Worm (Caenorhabditis elegans) whole organism, young adult: ENCODE measurements around the gene K07F5.7.

Experiments used
- B0019.2 ChIP-seq: fragments of 200-800 bp; sonication (Bioruptor generic); conservative IDR thresholded peaks from 2 replicates; pipeline ENCODE4 v1.3.6; 2022; ENCODE audit warnings: missing genetic modification reagents, missing genetic modification characterization, missing compliant biosample characterization
- F39B2.1 ChIP-seq: fragments of 200-800 bp; sonication (Bioruptor generic); IDR thresholded peaks from 2 replicates; pipeline ENCODE4 v1.3.6; 2022; ENCODE audit warnings: missing genetic modification reagents, missing genetic modification characterization, missing compliant biosample characterization
- F52B5.7 ChIP-seq: sonication (generic microtip); optimal IDR thresholded peaks from 2 replicates; lab custom pipeline; 2016; ENCODE audit warnings: mild to moderate bottlenecking, missing genetic modification characterization, missing compliant biosample characterization
- K11D2.4 ChIP-seq: fragments of 200-800 bp; sonication (Bioruptor generic); IDR thresholded peaks from 2 replicates; pipeline ENCODE4 v1.3.6; 2022; ENCODE audit warnings: missing genetic modification reagents, missing genetic modification characterization, missing compliant biosample characterization
- T07F8.4 ChIP-seq: sonication (generic microtip); optimal IDR thresholded peaks from 2 replicates; lab custom pipeline; 2016; ENCODE audit warnings: mild to moderate bottlenecking, missing genetic modification characterization, moderate library complexity, missing compliant biosample characterization
- Y53F4B.3 ChIP-seq: fragments of 200-800 bp; sonication (Bioruptor generic); IDR thresholded peaks from 2 replicates; pipeline ENCODE4 v1.3.6; 2022; ENCODE audit warnings: missing genetic modification reagents, missing genetic modification characterization, missing compliant biosample characterization
- Y53G8AR.9 ChIP-seq: fragments of 200-800 bp; sonication (Bioruptor generic); conservative IDR thresholded peaks from 2 replicates; pipeline ENCODE4 v1.3.6; 2022; ENCODE audit warnings: missing genetic modification reagents, missing genetic modification characterization, missing compliant biosample characterization
- Y67H2A.10 ChIP-seq: fragments of 200-800 bp; sonication (Bioruptor generic); conservative IDR thresholded peaks from 2 replicates; pipeline ENCODE4 v1.3.6; 2022; ENCODE audit warnings: missing genetic modification reagents, missing genetic modification characterization, missing compliant biosample characterization
- Y95B8A.8 ChIP-seq: fragments of 200-800 bp; sonication (Bioruptor generic); IDR thresholded peaks from 2 replicates; pipeline ENCODE4 v1.3.6; 2022; ENCODE audit warnings: missing genetic modification reagents, missing genetic modification characterization, missing compliant biosample characterization
- akir-1 ChIP-seq: fragments of 200-800 bp; sonication (Bioruptor generic); optimal IDR thresholded peaks from 2 replicates; lab custom pipeline; 2018; ENCODE audit warnings: mild to moderate bottlenecking, missing genetic modification characterization, moderate library complexity, missing compliant biosample characterization
- aptf-2 ChIP-seq: fragments of 200-800 bp; sonication (Bioruptor generic); conservative IDR thresholded peaks from 2 replicates; pipeline ENCODE4 v1.3.6; 2022; ENCODE audit warnings: missing genetic modification reagents, missing genetic modification characterization, missing compliant biosample characterization
- aptf-3 ChIP-seq: fragments of 200-800 bp; sonication (Bioruptor generic); IDR thresholded peaks from 2 replicates; pipeline ENCODE4 v1.3.6; 2022; ENCODE audit warnings: missing genetic modification characterization, missing compliant biosample characterization
- atf-7 ChIP-seq: sonication (generic microtip); optimal IDR thresholded peaks from 2 replicates; lab custom pipeline; 2017; ENCODE audit warnings: mild to moderate bottlenecking, missing genetic modification characterization, missing compliant biosample characterization
- athp-1 ChIP-seq: sonication (generic microtip); optimal IDR thresholded peaks from 2 replicates; lab custom pipeline; 2017; ENCODE audit warnings: mild to moderate bottlenecking, missing genetic modification characterization, missing compliant biosample characterization
- attf-3 ChIP-seq: fragments of 200-800 bp; sonication (Bioruptor generic); conservative IDR thresholded peaks from 2 replicates; pipeline ENCODE4 v1.3.6; 2022; ENCODE audit warnings: missing genetic modification reagents, missing genetic modification characterization, missing compliant biosample characterization
- attf-5 ChIP-seq: fragments of 200-800 bp; sonication (Bioruptor generic); optimal IDR thresholded peaks from 2 replicates; lab custom pipeline; 2018; ENCODE audit warnings: mild to moderate bottlenecking, missing genetic modification characterization, missing compliant biosample characterization
- ceh-100 ChIP-seq: fragments of 200-800 bp; sonication (Bioruptor generic); IDR thresholded peaks from 2 replicates; pipeline ENCODE4 v1.3.6; 2022; ENCODE audit warnings: missing genetic modification reagents, missing genetic modification characterization, missing compliant biosample characterization
- ceh-27 ChIP-seq: fragments of 200-800 bp; sonication (Bioruptor generic); optimal IDR thresholded peaks from 2 replicates; lab custom pipeline; 2018; ENCODE audit warnings: mild to moderate bottlenecking, missing genetic modification characterization, moderate library complexity, missing compliant biosample characterization
- efl-1 ChIP-seq: fragments of 150-350 bp; optimal IDR thresholded peaks from 2 replicates; lab custom pipeline; 2014; ENCODE audit warnings: missing biosample characterization, missing genetic modification reagents, missing genetic modification characterization
- egl-18 ChIP-seq: fragments of 200-800 bp; sonication (Bioruptor generic); IDR thresholded peaks from 2 replicates; pipeline ENCODE4 v1.3.6; 2022; ENCODE audit warnings: missing genetic modification reagents, missing genetic modification characterization, missing compliant biosample characterization
- ets-4 ChIP-seq: fragments of 200-800 bp; sonication (Bioruptor generic); optimal IDR thresholded peaks from 2 replicates; lab custom pipeline; 2018; ENCODE audit warnings: mild to moderate bottlenecking, missing genetic modification characterization, missing compliant biosample characterization
- fkh-3 ChIP-seq: sonication (generic microtip); optimal IDR thresholded peaks from 2 replicates; lab custom pipeline; 2016; ENCODE audit warnings: mild to moderate bottlenecking, missing genetic modification characterization, missing compliant biosample characterization
- hlh-12 ChIP-seq: sonication (generic microtip); optimal IDR thresholded peaks from 2 replicates; lab custom pipeline; 2016; ENCODE audit warnings: missing genetic modification characterization, missing compliant biosample characterization
- let-607 ChIP-seq, 2 experiments: fragments of 200-800 bp in 1 of 2; sonication (Bioruptor generic) in 1 of 2; sonication (generic microtip) in 1 of 2; optimal IDR thresholded peaks; 2 replicates each; lab custom pipeline; 2016 to 2018; ENCODE audit warnings: mild to moderate bottlenecking in 2 of 2, missing compliant biosample characterization in 2 of 2, missing genetic modification characterization in 2 of 2, moderate library complexity in 2 of 2, missing genotype in 1 of 2
- lin-26 ChIP-seq: fragments of 200-800 bp; sonication (Bioruptor generic); IDR thresholded peaks from 2 replicates; pipeline ENCODE4 v1.3.6; 2022; ENCODE audit warnings: missing genetic modification reagents, missing genetic modification characterization, missing compliant biosample characterization
- lin-35 ChIP-seq, 3 experiments: fragments of 150-350 bp in 2 of 3; sonication (generic microtip) in 1 of 3; optimal IDR thresholded peaks; 2 replicates each; lab custom pipeline; 2014 to 2018; ENCODE audit warnings: missing biosample characterization in 3 of 3, missing genetic modification characterization in 3 of 3, missing genetic modification reagents in 3 of 3
- lsl-1 ChIP-seq: fragments of 200-800 bp; sonication (Bioruptor generic); optimal IDR thresholded peaks from 2 replicates; lab custom pipeline; 2018; ENCODE audit warnings: mild to moderate bottlenecking, missing genetic modification characterization, moderate library complexity, missing compliant biosample characterization
- mcd-1 ChIP-seq: fragments of 200-800 bp; sonication (Bioruptor generic); IDR thresholded peaks from 2 replicates; pipeline ENCODE4 v1.3.6; 2022; ENCODE audit warnings: missing genetic modification reagents, missing genetic modification characterization, missing compliant biosample characterization
- mxl-1 ChIP-seq: sonication (generic microtip); optimal IDR thresholded peaks from 2 replicates; lab custom pipeline; 2016; ENCODE audit warnings: missing genetic modification characterization, missing compliant biosample characterization
- nfya-2 ChIP-seq: fragments of 200-800 bp; sonication (Bioruptor generic); IDR thresholded peaks from 2 replicates; pipeline ENCODE4 v1.3.6; 2022; ENCODE audit warnings: missing genetic modification reagents, missing genetic modification characterization, missing compliant biosample characterization
- nhr-80 ChIP-seq: sonication (generic microtip); optimal IDR thresholded peaks from 2 replicates; lab custom pipeline; 2016; ENCODE audit warnings: missing genetic modification characterization, missing compliant biosample characterization
- nhr-90 ChIP-seq: sonication (generic microtip); optimal IDR thresholded peaks from 2 replicates; lab custom pipeline; 2016; ENCODE audit warnings: missing genotype, mild to moderate bottlenecking, missing genetic modification characterization, missing compliant biosample characterization
- pbrm-1 ChIP-seq: fragments of 200-800 bp; sonication (Bioruptor generic); IDR thresholded peaks from 2 replicates; pipeline ENCODE4 v1.3.6; 2022; ENCODE audit warnings: missing genetic modification reagents, missing genetic modification characterization, missing compliant biosample characterization
- repo-1 ChIP-seq: sonication (generic microtip); optimal IDR thresholded peaks from 2 replicates; lab custom pipeline; 2017; ENCODE audit warnings: mild to moderate bottlenecking, missing genetic modification characterization, missing compliant biosample characterization
- snpc-1.3 ChIP-seq: sonication (generic microtip); optimal IDR thresholded peaks from 2 replicates; lab custom pipeline; 2017; ENCODE audit warnings: missing genetic modification characterization, mild to moderate bottlenecking, missing compliant biosample characterization, antibody characterized with exemption, moderate library complexity, missing genotype, missing genetic modification reagents; ENCODE audit not compliant: insufficient read depth
- snpc-4 ChIP-seq, 5 experiments: fragments of 150-350 bp in 1 of 5; sonication (generic microtip) in 4 of 5; optimal IDR thresholded peaks; 2 replicates each; lab custom pipeline; 2014 to 2018; ENCODE audit warnings: missing genetic modification characterization in 5 of 5, missing biosample characterization in 3 of 5, antibody characterized with exemption in 2 of 5, mild to moderate bottlenecking in 2 of 5, missing compliant biosample characterization in 2 of 5, missing genotype in 2 of 5, moderate library complexity in 2 of 5, missing genetic modification reagents in 1 of 5
- tbx-9 ChIP-seq: sonication (generic microtip); optimal IDR thresholded peaks from 2 replicates; lab custom pipeline; 2016; ENCODE audit warnings: borderline replicate concordance, missing genetic modification characterization, inconsistent platforms, missing compliant biosample characterization
- xnd-1 ChIP-seq: sonication (generic microtip); optimal IDR thresholded peaks from 2 replicates; lab custom pipeline; 2016; ENCODE audit warnings: missing genotype, missing genetic modification reagents, missing genetic modification characterization, missing compliant biosample characterization
- ztf-3 ChIP-seq: fragments of 200-800 bp; sonication (Bioruptor generic); optimal IDR thresholded peaks from 2 replicates; lab custom pipeline; 2018; ENCODE audit warnings: mild to moderate bottlenecking, missing genetic modification characterization, missing compliant biosample characterization
- ztf-6 ChIP-seq: fragments of 200-800 bp; sonication (Bioruptor generic); IDR thresholded peaks from 2 replicates; pipeline ENCODE4 v1.3.6; 2022; ENCODE audit warnings: missing genetic modification reagents, missing genetic modification characterization, missing compliant biosample characterization

Gene K07F5.7

DNA sequence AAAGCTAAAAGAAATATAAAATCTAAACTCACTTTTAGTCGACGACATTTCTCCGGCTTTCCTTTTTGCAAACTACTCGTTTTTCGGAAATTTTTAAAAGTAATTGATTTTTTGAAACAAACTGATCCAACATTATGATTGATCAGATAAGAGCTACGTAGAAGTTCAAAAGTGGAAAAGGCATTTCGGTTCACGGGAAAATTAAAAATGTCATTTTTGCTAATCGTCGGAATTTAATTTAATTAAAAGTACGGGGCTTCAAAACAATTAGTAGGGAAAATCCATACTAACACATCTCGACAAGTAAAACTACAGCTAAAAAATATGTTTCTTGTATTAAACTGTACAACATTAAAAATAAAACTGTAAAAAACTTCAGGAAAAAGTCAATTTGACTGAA, 1.6 kb upstream of the K07F5.7 start, which contains the start of gene K07F5.8:
Gene K07F5.8 (minus strand): TSS at position 101 of the 400 bp plus-strand sequence.
- TF ChIP-seq hlh-12 (no peak), efl-1 (GFP tag; lab: Kevin White, UChicago) (no peak)

DNA sequence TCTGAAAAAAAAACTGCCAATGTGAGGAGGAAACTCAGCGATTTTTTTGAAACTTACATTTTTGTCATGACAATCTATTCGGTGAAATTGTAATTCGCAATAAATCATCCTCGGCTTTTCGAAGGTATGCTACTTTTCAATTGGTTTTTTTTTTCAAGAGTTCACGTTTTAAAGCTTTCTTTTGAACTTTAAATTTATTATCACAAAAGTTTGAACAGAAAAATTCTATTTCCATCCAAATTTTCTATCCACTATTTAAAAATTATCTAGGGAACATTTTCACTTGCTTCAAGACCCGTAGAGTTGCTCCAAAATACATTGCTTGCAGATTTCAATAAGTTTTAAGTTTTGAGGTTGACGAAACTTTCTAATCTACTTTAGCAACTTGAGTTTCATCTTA, 1.4 kb downstream of the K07F5.7 start, which contains the start of gene K07F5.6:
Gene K07F5.6 (minus strand): TSS at position 101 of the 400 bp plus-strand sequence.
- TF ChIP-seq mxl-1 (tag; lab: Kevin White, UChicago), result no peak
- no peak for TF ChIP-seq mcd-1 (GFP tag; lab: Robert Waterston, UW)
- TF ChIP-seq aptf-2 (GFP tag; lab: Robert Waterston, UW), result no peak
- no peak for TF ChIP-seq fkh-3 (tag; lab: Kevin White, UChicago)
- no peak for TF ChIP-seq Y53G8AR.9
- TF ChIP-seq Y95B8A.8, result no peak
- TF ChIP-seq F39B2.1, result no peak
- TF ChIP-seq K11D2.4 (GFP tag; lab: Robert Waterston, UW), result no peak
- TF ChIP-seq B0019.2, result no peak
- TF ChIP-seq attf-3, result no peak
- no peak for TF ChIP-seq T07F8.4
- TF ChIP-seq pbrm-1 (GFP tag; lab: Robert Waterston, UW), result no peak
- TF ChIP-seq, all 124 proteins: peak for 0

DNA sequence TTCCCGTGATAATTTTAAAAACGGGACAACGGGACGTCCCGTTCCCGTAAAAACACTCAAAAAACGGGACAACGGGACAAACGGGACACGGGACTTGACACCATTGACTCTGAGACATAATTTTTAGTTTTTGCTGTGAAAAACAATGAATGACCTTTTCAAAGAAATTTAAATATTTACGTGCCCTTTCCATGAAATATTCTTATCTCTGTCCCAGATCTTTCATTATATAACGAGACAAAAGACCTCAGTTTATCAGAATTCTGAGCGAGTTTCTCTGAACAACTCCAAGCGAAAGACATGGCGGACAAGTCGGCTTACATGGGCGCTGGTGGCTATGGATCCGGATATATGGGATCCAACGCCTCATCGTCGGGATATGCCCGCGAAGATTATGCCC, 4.2 kb downstream of the K07F5.7 start, which contains the start of gene nspd-2:
Gene nspd-2 (plus strand): TSS at position 301 of the 400 bp plus-strand sequence.
- TF ChIP-seq nhr-90, result no peak
- TF ChIP-seq ceh-100 (GFP tag; lab: Robert Waterston, UW), result no peak
- TF ChIP-seq nhr-80, result no peak
- TF ChIP-seq egl-18 (GFP tag; lab: Robert Waterston, UW), result no peak
- no peak for TF ChIP-seq repo-1 (tag; lab: Kevin White, UChicago)
- TF ChIP-seq xnd-1 (tag; lab: Kevin White, UChicago), result no peak
- no peak for TF ChIP-seq lsl-1 (GFP tag; lab: Kevin White, UChicago)
- no peak for TF ChIP-seq ceh-27 (GFP tag; lab: Kevin White, UChicago)
- TF ChIP-seq snpc-1.3 (tag; lab: Kevin White, UChicago), result no peak
- TF ChIP-seq atf-7 (tag; lab: Kevin White, UChicago), result no peak
- TF ChIP-seq ztf-3 (GFP tag; lab: Kevin White, UChicago), result no peak
- no peak for TF ChIP-seq let-607 (tag; optimal IDR thresholded peaks at IDR 0.05; lab: Kevin White, UChicago)
- no peak for TF ChIP-seq B0019.2
- no peak for TF ChIP-seq tbx-9 (tag; lab: Kevin White, UChicago)
- TF ChIP-seq ztf-6 (GFP tag; lab: Robert Waterston, UW), result no peak
- no peak for TF ChIP-seq nfya-2 (GFP tag; lab: Robert Waterston, UW)
- no peak for TF ChIP-seq ets-4 (GFP tag; lab: Kevin White, UChicago)
- no peak for TF ChIP-seq Y67H2A.10

DNA sequence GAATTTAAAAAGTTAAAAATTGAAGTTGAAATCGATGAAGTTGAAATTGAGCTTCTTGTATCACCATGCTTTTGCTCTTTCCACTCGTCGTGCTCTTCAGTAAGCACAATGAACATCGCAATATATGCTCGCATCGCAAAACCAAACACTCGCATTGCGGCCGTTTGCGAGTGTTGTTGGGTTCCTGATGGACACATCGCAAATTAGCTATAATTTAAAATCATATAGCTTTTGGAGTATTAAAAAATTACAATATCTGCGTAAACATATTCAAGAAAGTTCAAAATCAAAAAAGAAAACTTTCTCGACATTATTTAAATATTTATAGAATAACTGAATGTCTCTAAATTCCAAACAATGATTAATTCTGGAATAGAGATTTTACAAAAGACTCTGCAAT, 5.9 kb downstream of the K07F5.7 start, which contains the start of gene K07F5.17:
Gene K07F5.17 (plus strand): TSS at position 301 of the 400 bp plus-strand sequence.
- TF ChIP-seq athp-1 (tag; lab: Kevin White, UChicago), result no peak
- no peak for TF ChIP-seq snpc-4 (GFP tag; optimal IDR thresholded peaks at IDR 0.05; lab: Kevin White, UChicago)
- TF ChIP-seq snpc-4 (tag; optimal IDR thresholded peaks at IDR 0.05; lab: Kevin White, UChicago), result no peak
- no peak for TF ChIP-seq akir-1 (GFP tag; lab: Kevin White, UChicago)
- no peak for TF ChIP-seq lin-35 (GFP tag; optimal IDR thresholded peaks at IDR 0.05; lab: Kevin White, UChicago)
- TF ChIP-seq Y53F4B.3 (GFP tag; lab: Robert Waterston, UW), result no peak
- TF ChIP-seq attf-5, result no peak
- no peak for TF ChIP-seq lin-26 (GFP tag; lab: Robert Waterston, UW)
- no peak for TF ChIP-seq F52B5.7 (tag; lab: Kevin White, UChicago)
- no peak for TF ChIP-seq aptf-3 (GFP tag; lab: Robert Waterston, UW)
- TF ChIP-seq Y67H2A.10, result no peak
